Worm (Caenorhabditis elegans) whole organism, L3 larva: ENCODE measurements around the gene ugtp-1.

Experiments
- ZK546.5 ChIP-seq: sonication (generic microtip); optimal IDR thresholded peaks from 2 replicates; lab custom pipeline; 2017; ENCODE audit warnings: missing biosample characterization, missing genetic modification characterization
- ceh-16 ChIP-seq: sonication (generic microtip); optimal IDR thresholded peaks from 2 replicates; lab custom pipeline; 2017; ENCODE audit warnings: missing biosample characterization, missing genetic modification characterization
- ceh-28 ChIP-seq: fragments of 150-350 bp; optimal IDR thresholded peaks from 2 replicates; lab custom pipeline; 2014; ENCODE audit warnings: missing biosample characterization, missing genetic modification reagents, missing genetic modification characterization
- ceh-82 ChIP-seq: fragments of 150-350 bp; optimal IDR thresholded peaks from 2 replicates; lab custom pipeline; 2014; ENCODE audit warnings: missing biosample characterization, missing genetic modification characterization
- ceh-9 ChIP-seq: sonication (generic microtip); optimal IDR thresholded peaks from 2 replicates; lab custom pipeline; 2018; ENCODE audit warnings: missing biosample characterization, missing genetic modification characterization
- egl-27 ChIP-seq: sonication (generic microtip); optimal IDR thresholded peaks from 4 replicates; lab custom pipeline; 2017; ENCODE audit warnings: missing biosample characterization, missing genetic modification reagents, missing genetic modification characterization
- elt-1 ChIP-seq: fragments of 150-350 bp; optimal IDR thresholded peaks from 2 replicates; lab custom pipeline; 2014; ENCODE audit warnings: missing biosample characterization, missing genetic modification characterization
- elt-2 ChIP-seq: sonication (generic microtip); optimal IDR thresholded peaks from 2 replicates; lab custom pipeline; 2016; ENCODE audit warnings: missing genetic modification reagents, mild to moderate bottlenecking, missing genetic modification characterization, missing compliant biosample characterization
- hmg-11 ChIP-seq: sonication (generic microtip); optimal IDR thresholded peaks from 2 replicates; lab custom pipeline; 2016; ENCODE audit warnings: missing genetic modification characterization, missing compliant biosample characterization
- jun-1 ChIP-seq: fragments of 150-350 bp; optimal IDR thresholded peaks from 2 replicates; lab custom pipeline; 2014; ENCODE audit warnings: missing biosample characterization, missing genetic modification reagents, missing genetic modification characterization
- lin-15B ChIP-seq: fragments of 150-350 bp; optimal IDR thresholded peaks from 2 replicates; lab custom pipeline; 2014; ENCODE audit warnings: missing biosample characterization, missing genetic modification characterization
- lin-39 ChIP-seq: fragments of 150-350 bp; optimal IDR thresholded peaks from 2 replicates; lab custom pipeline; 2018; ENCODE audit warnings: missing biosample characterization, missing genetic modification reagents, missing genetic modification characterization
- lsy-12 ChIP-seq: sonication (generic microtip); optimal IDR thresholded peaks from 2 replicates; lab custom pipeline; 2016; ENCODE audit warnings: mild to moderate bottlenecking, missing genetic modification characterization, missing compliant biosample characterization
- mdl-1 ChIP-seq: fragments of 150-350 bp; optimal IDR thresholded peaks from 2 replicates; lab custom pipeline; 2014; ENCODE audit warnings: missing biosample characterization, missing genetic modification characterization
- mml-1 ChIP-seq: fragments of 150-350 bp; sonication (generic microtip); optimal IDR thresholded peaks from 3 replicates; lab custom pipeline; 2014; ENCODE audit warnings: missing biosample characterization, missing genetic modification characterization
- nfya-1 ChIP-seq: sonication (generic microtip); optimal IDR thresholded peaks from 2 replicates; lab custom pipeline; 2017; ENCODE audit warnings: missing genetic modification characterization, mild to moderate bottlenecking, missing compliant biosample characterization, antibody characterized with exemption, moderate library complexity; ENCODE audit not compliant: insufficient read depth
- nhr-43 ChIP-seq: sonication (generic microtip); optimal IDR thresholded peaks from 2 replicates; lab custom pipeline; 2016; ENCODE audit warnings: mild to moderate bottlenecking, missing genetic modification characterization, missing compliant biosample characterization; ENCODE audit not compliant: poor library complexity, severe bottlenecking
- nhr-76 ChIP-seq: fragments of 150-350 bp; sonication (generic microtip); optimal IDR thresholded peaks from 5 replicates; lab custom pipeline; 2014; ENCODE audit warnings: missing biosample characterization, missing genetic modification characterization
- nhr-77 ChIP-seq: fragments of 150-350 bp; optimal IDR thresholded peaks from 2 replicates; lab custom pipeline; 2014; ENCODE audit warnings: missing biosample characterization, missing genetic modification characterization
- pha-4 ChIP-seq: fragments of 150-350 bp; optimal IDR thresholded peaks from 2 replicates; lab custom pipeline; 2014; ENCODE audit warnings: missing biosample characterization, missing genetic modification reagents, missing genetic modification characterization
- pqm-1 ChIP-seq: fragments of 150-350 bp; optimal IDR thresholded peaks from 2 replicates; lab custom pipeline; 2017; ENCODE audit warnings: missing biosample characterization, missing genetic modification characterization, inconsistent platforms
- sea-2 ChIP-seq: fragments of 150-350 bp; sonication (generic microtip); optimal IDR thresholded peaks from 4 replicates; lab custom pipeline; 2014; ENCODE audit warnings: missing biosample characterization, missing genetic modification reagents, missing genetic modification characterization
- skn-1 ChIP-seq: fragments of 150-350 bp; optimal IDR thresholded peaks from 2 replicates; lab custom pipeline; 2014; ENCODE audit warnings: missing biosample characterization, missing genetic modification characterization
- snpc-4 ChIP-seq: fragments of 150-350 bp; optimal IDR thresholded peaks from 2 replicates; lab custom pipeline; 2014; ENCODE audit warnings: missing biosample characterization, missing genetic modification characterization
- unc-39 ChIP-seq: sonication (generic microtip); optimal IDR thresholded peaks from 4 replicates; lab custom pipeline; 2017; ENCODE audit warnings: missing biosample characterization, missing genetic modification characterization
- unc-62 ChIP-seq: fragments of 150-350 bp; sonication (generic microtip); optimal IDR thresholded peaks from 4 replicates; lab custom pipeline; 2014; ENCODE audit warnings: missing biosample characterization, missing genetic modification reagents, missing genetic modification characterization
- zag-1 ChIP-seq: fragments of 150-350 bp; optimal IDR thresholded peaks from 2 replicates; lab custom pipeline; 2014; ENCODE audit warnings: missing biosample characterization, missing genetic modification characterization
- ztf-11 ChIP-seq: fragments of 150-350 bp; optimal IDR thresholded peaks from 2 replicates; lab custom pipeline; 2014; ENCODE audit warnings: missing biosample characterization, missing genetic modification characterization
- ztf-4 ChIP-seq: fragments of 150-350 bp; optimal IDR thresholded peaks from 2 replicates; lab custom pipeline; 2014; ENCODE audit warnings: missing biosample characterization, missing genetic modification characterization

ugtp-1 gene

ce11 chrIII:8725224-8725623 lies 25.3 kb downstream of the ugtp-1 start:
- TF ChIP-seq ZK546.5 (tag; lab: Kevin White, UChicago) = no peak
- no peak for TF ChIP-seq jun-1 (tag; lab: Kevin White, UChicago)
- TF ChIP-seq nfya-1 (tag; lab: Kevin White, UChicago) = no peak
- TF ChIP-seq sea-2 = no peak
- TF ChIP-seq lin-39 (tag; lab: Kevin White, UChicago) = no peak
- no peak for TF ChIP-seq ceh-9 (tag; lab: Kevin White, UChicago)
- TF ChIP-seq, all 47 proteins: peak for 0

DNA sequence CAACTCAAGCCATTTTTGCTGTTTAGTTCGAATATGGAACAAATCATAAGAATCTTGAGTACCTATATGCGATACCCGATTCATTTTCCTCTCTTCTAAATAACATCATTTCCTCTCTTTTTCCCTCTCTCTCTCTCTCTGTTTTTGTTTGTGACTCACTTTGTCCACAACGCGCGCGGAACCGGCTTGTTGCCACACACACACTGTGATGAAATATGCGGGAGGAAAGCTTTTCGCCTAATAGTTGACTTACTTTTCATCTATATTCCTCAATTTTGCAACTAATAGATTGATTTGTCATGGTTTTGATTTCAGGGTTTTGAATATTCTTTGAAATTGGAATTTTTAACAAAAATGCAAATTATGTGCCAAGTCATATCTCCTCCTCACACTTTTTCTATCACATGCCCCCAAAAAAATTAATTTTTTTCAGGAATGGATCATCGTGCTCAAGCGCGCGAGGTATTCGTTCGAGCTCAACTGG lies 30.7 kb downstream of the ugtp-1 start, which contains the start of gene hipr-1:
Gene hipr-1, plus strand, starts transcription at position 434 of the 484 bp plus-strand sequence.
- TF ChIP-seq nhr-77 (tag; lab: Kevin White, UChicago) (no peak), lin-39 (tag; lab: Kevin White, UChicago) (no peak), ceh-82 (tag; lab: Kevin White, UChicago) (no peak), lsy-12 (tag; lab: Kevin White, UChicago) (no peak), sea-2 (no peak), pha-4 (peak; percentile 65), nhr-76 (tag; lab: Kevin White, UChicago) (no peak)
- TF ChIP-seq, all 47 proteins: peak for 1

DNA sequence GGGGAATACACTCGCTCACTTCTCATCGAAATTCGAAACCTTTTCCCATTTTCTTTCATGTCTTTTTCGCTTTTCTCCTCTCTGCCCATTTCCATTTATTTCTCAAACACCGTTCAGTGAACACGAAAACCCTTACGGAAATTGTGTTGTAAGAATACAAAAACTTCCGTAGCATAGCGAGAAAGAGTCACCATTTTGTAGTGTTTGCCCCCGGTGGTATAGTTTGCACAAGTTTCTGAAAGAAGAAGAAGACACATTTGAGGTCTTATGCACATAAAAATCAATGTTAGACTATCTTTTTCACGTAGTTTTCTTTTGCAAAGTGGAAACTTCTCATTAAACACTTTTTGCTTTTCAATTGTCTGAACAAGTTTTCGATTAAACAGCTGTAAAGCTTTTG lies 31.4 kb downstream of the ugtp-1 start:
- no peak for TF ChIP-seq ceh-28 (tag; lab: Kevin White, UChicago)
- no peak for TF ChIP-seq ceh-82 (tag; lab: Kevin White, UChicago)

DNA sequence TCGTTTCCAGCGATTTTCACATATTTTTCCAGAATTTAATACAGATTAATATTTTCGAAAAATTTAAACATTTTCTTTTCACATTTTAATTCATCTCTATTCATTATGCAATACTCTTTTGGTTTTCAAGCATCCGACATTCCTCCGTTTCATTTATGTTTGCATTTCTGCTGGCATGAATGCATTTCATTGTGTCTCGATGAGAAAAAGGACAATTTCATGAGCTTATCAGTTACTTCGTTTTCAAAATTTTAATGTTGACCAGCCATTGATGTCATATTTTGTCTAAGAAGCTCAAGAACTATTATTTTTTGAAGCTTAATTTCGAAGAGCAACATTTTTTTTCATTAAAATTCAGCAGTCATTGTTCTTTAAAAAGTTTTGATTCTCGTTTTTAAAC lies 31.9 kb downstream of the ugtp-1 start:
- peak; percentile 63 for TF ChIP-seq pqm-1 (tag; lab: Kevin White, UChicago)
- peak; percentile 28 for TF ChIP-seq elt-2 (tag; lab: Kevin White, UChicago)
- no peak for TF ChIP-seq zag-1 (tag; lab: Kevin White, UChicago)
- no peak for TF ChIP-seq snpc-4 (tag; lab: Kevin White, UChicago)
- no peak for TF ChIP-seq ztf-4 (tag; lab: Kevin White, UChicago)

ce11 chrIII:8717231-8717694 lies 33.2 kb downstream of the ugtp-1 start, which contains the start of gene mrpl-11:
Gene mrpl-11, plus strand, starts transcription at chrIII:8717644.
- TF ChIP-seq lin-15B (tag; lab: Kevin White, UChicago) = peak; percentile 44
- TF ChIP-seq mml-1 (tag; lab: Kevin White, UChicago) = no peak
- peak; percentile 43 for TF ChIP-seq hmg-11 (tag; lab: Kevin White, UChicago)
- peak; percentile 41 for TF ChIP-seq nfya-1 (tag; lab: Kevin White, UChicago)

ce11 chrIII:8716084-8716483 lies 34.4 kb downstream of the ugtp-1 start, which contains the start of gene B0303.14:
Gene B0303.14, minus strand, starts transcription at chrIII:8716184.
- TF ChIP-seq egl-27 (no peak), nhr-77 (tag; lab: Kevin White, UChicago) (no peak)

- no peak for TF ChIP-seq mdl-1 (tag; lab: Kevin White, UChicago)
- no peak for TF ChIP-seq elt-2 (tag; lab: Kevin White, UChicago)
- TF ChIP-seq nhr-43 = no peak
- TF ChIP-seq pha-4 = no peak
- no peak for TF ChIP-seq egl-27
- TF ChIP-seq hmg-11 (tag; lab: Kevin White, UChicago) = no peak
- TF ChIP-seq unc-62 = no peak
- TF ChIP-seq snpc-4 (tag; lab: Kevin White, UChicago) = no peak
- TF ChIP-seq ceh-9 (tag; lab: Kevin White, UChicago) = no peak
- no peak for TF ChIP-seq ztf-11 (tag; lab: Kevin White, UChicago)
- no peak for TF ChIP-seq lin-39 (tag; lab: Kevin White, UChicago)
- TF ChIP-seq, all 47 proteins: peak for 0
Measured at ce11 chrIII:8712968-8713367, 37.5 kb downstream of the ugtp-1 start.

DNA sequence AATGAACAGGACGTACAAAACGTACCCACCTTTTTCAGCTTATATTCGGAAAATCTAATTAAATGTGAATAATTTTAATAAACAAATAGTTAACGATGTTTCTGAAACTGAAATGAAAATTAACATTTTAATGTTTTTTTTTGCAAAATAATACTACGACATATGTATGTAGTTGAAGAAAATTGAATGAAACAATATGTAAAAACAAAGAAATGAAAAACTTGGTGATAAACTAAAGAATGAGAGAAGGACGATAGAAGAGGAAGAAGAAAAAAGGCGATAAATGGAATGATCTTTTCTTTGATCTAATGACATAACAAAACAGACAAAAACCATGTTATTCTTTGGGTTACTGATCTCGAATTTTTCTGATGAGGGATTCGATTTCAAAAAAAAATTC lies 40.2 kb downstream of the ugtp-1 start, which contains the start of gene B0303.11:
Gene B0303.11, minus strand, starts transcription at position 101 of the 400 bp plus-strand sequence.
- no peak for TF ChIP-seq mdl-1 (tag; lab: Kevin White, UChicago)
- TF ChIP-seq elt-1 (tag; lab: Kevin White, UChicago) = no peak
- TF ChIP-seq skn-1 (tag; lab: Kevin White, UChicago) = no peak
- no peak for TF ChIP-seq mml-1 (tag; lab: Kevin White, UChicago)
- TF ChIP-seq ceh-16 = no peak
- TF ChIP-seq lin-15B (tag; lab: Kevin White, UChicago) = no peak
- no peak for TF ChIP-seq unc-39 (tag; lab: Kevin White, UChicago)
- no peak for TF ChIP-seq egl-27
